Worm (Caenorhabditis elegans): ENCODE measurements around the gene F21C10.19.

F21C10.19 gene

ce11 chrV:9095613-9096317 is 35.1 kb upstream of the F21C10.19 start, which contains the start of gene F21C10.10 (continued):
- TF ChIP-seq nhr-90 (tag; optimal IDR thresholded peaks at IDR 0.05; ENCODE audit: poor library complexity): peak; percentile 84
- no peak for TF ChIP-seq nhr-84 (tag; optimal IDR thresholded peaks at IDR 0.05)
- TF ChIP-seq nhr-12 (tag; optimal IDR thresholded peaks at IDR 0.05): no peak
- no peak for TF ChIP-seq Y116A8C.19 (tag; optimal IDR thresholded peaks at IDR 0.05; ENCODE audit: borderline replicate concordance)
- no peak for TF ChIP-seq lin-15B (tag; optimal IDR thresholded peaks at IDR 0.05)
- peak; percentile 23 for TF ChIP-seq nhr-11 (tag; optimal IDR thresholded peaks at IDR 0.05)
- TF ChIP-seq grh-1 (GFP tag; IDR thresholded peaks at IDR 0.05): peak; percentile 67
- no peak for TF ChIP-seq alr-1 (tag; optimal IDR thresholded peaks at IDR 0.05; ENCODE audit: borderline replicate concordance)
- TF ChIP-seq hpl-2 (GFP tag; optimal IDR thresholded peaks at IDR 0.05): no peak
- peak; percentile 77 for TF ChIP-seq skn-1 (tag; optimal IDR thresholded peaks at IDR 0.05)

ce11 chrV:9096674-9097073 is 34.2 kb upstream of the F21C10.19 start:
- TF ChIP-seq nhr-28 (tag; optimal IDR thresholded peaks at IDR 0.05) (no peak), nhr-20 (tag; optimal IDR thresholded peaks at IDR 0.05) (peak; percentile 15), efl-1 (optimal IDR thresholded peaks at IDR 0.05) (no peak), efl-1 (GFP tag; optimal IDR thresholded peaks at IDR 0.05 in 1 of 2) (peak in 1 of 2 experiments; percentile 72), nhr-85 (tag) (peak; percentile 59), lin-14 (GFP tag; optimal IDR thresholded peaks at IDR 0.05) (peak; percentile 14), lin-35 (GFP tag; optimal IDR thresholded peaks at IDR 0.05) (peak in 1 of 2 experiments; percentile 2), ama-1 (optimal IDR thresholded peaks at IDR 0.05) (peak; percentile 18), nhr-237 (tag; optimal IDR thresholded peaks at IDR 0.05) (no peak), F16B12.6 (tag; optimal IDR thresholded peaks at IDR 0.05) (no peak), nhr-76 (tag; optimal IDR thresholded peaks at IDR 0.05) (no peak), C16A3.4 (tag; optimal IDR thresholded peaks at IDR 0.05) (peak; percentile 1)

ce11 chrV:9097213-9097612 is 33.7 kb upstream of the F21C10.19 start:
- TF ChIP-seq lir-3 (tag; optimal IDR thresholded peaks at IDR 0.05; ENCODE audit: poor library complexity) (peak; percentile 44), Y116A8C.19 (tag; optimal IDR thresholded peaks at IDR 0.05; ENCODE audit: borderline replicate concordance) (no peak), pax-3 (tag; optimal IDR thresholded peaks at IDR 0.05) (no peak), ztf-4 (tag; optimal IDR thresholded peaks at IDR 0.05) (no peak), mep-1 (tag; optimal IDR thresholded peaks at IDR 0.05) (no peak), ceh-63 (GFP tag; optimal IDR thresholded peaks at IDR 0.05) (no peak), unc-86 (tag; optimal IDR thresholded peaks at IDR 0.05) (no peak), C34B4.2 (tag; optimal IDR thresholded peaks at IDR 0.05) (no peak), hlh-4 (tag; optimal IDR thresholded peaks at IDR 0.05) (no peak), lsy-2 (tag; optimal IDR thresholded peaks at IDR 0.05) (no peak), ces-1 (GFP tag; optimal IDR thresholded peaks at IDR 0.05) (no peak), egl-13 (tag; optimal IDR thresholded peaks at IDR 0.05) (no peak), elt-2 (tag; optimal IDR thresholded peaks at IDR 0.05) (peak; percentile 9), grh-1 (GFP tag; IDR thresholded peaks at IDR 0.05) (no peak), nhr-84 (tag; optimal IDR thresholded peaks at IDR 0.05) (no peak), ceh-88 (GFP tag; IDR thresholded peaks at IDR 0.05) (0 out of 2 replicates have a peak, but pooled peaks have one; percentile 19), F16B12.6 (tag; optimal IDR thresholded peaks at IDR 0.05) (no peak), irx-1 (tag; optimal IDR thresholded peaks at IDR 0.05) (no peak), lin-35 (GFP tag; optimal IDR thresholded peaks at IDR 0.05) (peak in 1 of 2 experiments; percentile 24), ceh-82 (tag; optimal IDR thresholded peaks at IDR 0.05) (no peak), dpl-1 (GFP tag; optimal IDR thresholded peaks at IDR 0.05) (no peak), unc-62 (GFP tag; optimal IDR thresholded peaks at IDR 0.05) (no peak)

Data from whole organism, L1 larva.